Worm (Caenorhabditis elegans) whole organism, L4 larva: ENCODE data around the gene frpr-5.

Experiments
- F26F4.8 ChIP-seq: fragments of 200-800 bp; sonication (Bioruptor generic); conservative IDR thresholded peaks from 2 replicates; pipeline ENCODE4 v1.3.6; 2022; ENCODE audit warnings: missing genetic modification characterization, missing compliant biosample characterization
- T20F7.1 ChIP-seq: fragments of 200-800 bp; sonication (Bioruptor generic); optimal IDR thresholded peaks from 2 replicates; lab custom pipeline; 2018; ENCODE audit warnings: mild to moderate bottlenecking, missing genetic modification characterization, missing compliant biosample characterization
- Y105C5A.15 ChIP-seq: fragments of 200-800 bp; sonication (Bioruptor generic); IDR thresholded peaks from 2 replicates; pipeline ENCODE4 v1.3.6; 2022; ENCODE audit warnings: missing genetic modification characterization, missing compliant biosample characterization
- Y48G9A.11 ChIP-seq: fragments of 200-800 bp; sonication (Bioruptor generic); IDR thresholded peaks from 2 replicates; pipeline ENCODE4 v1.3.6; 2022; ENCODE audit warnings: missing genetic modification reagents, missing genetic modification characterization, missing compliant biosample characterization
- ZK337.2 ChIP-seq: fragments of 200-800 bp; sonication (Bioruptor generic); IDR thresholded peaks from 2 replicates; pipeline ENCODE4 v1.3.6; 2022; ENCODE audit warnings: missing genetic modification reagents, missing genetic modification characterization, missing compliant biosample characterization
- aha-1 ChIP-seq: fragments of 150-350 bp; peaks from one replicate; lab custom pipeline; 2014; ENCODE audit warnings: missing biosample characterization, missing genetic modification characterization
- ceh-20 ChIP-seq: fragments of 200-800 bp; sonication (Bioruptor generic); IDR thresholded peaks from 2 replicates; pipeline ENCODE4 v1.3.6; 2022; ENCODE audit warnings: missing genetic modification reagents, missing genetic modification characterization, missing compliant biosample characterization
- cey-2 ChIP-seq: sonication (generic microtip); optimal IDR thresholded peaks from 3 replicates; lab custom pipeline; 2017; ENCODE audit warnings: missing genetic modification characterization, mild to moderate bottlenecking, missing compliant biosample characterization, antibody characterized with exemption, borderline replicate concordance; ENCODE audit not compliant: insufficient read depth
- daf-19 ChIP-seq: fragments of 200-800 bp; sonication (Bioruptor generic); conservative IDR thresholded peaks from 2 replicates; pipeline ENCODE4 v1.3.6; 2022; ENCODE audit warnings: missing genetic modification characterization, missing compliant biosample characterization
- dpl-1 ChIP-seq: fragments of 150-350 bp; optimal IDR thresholded peaks from 2 replicates; lab custom pipeline; 2014; ENCODE audit warnings: missing biosample characterization, missing genetic modification reagents, missing genetic modification characterization
- hif-1 ChIP-seq, 2 experiments: sonication (generic microtip); optimal IDR thresholded peaks; 2 replicates each; lab custom pipeline; 2016 to 2017; ENCODE audit warnings: missing compliant biosample characterization in 2 of 2, missing genetic modification characterization in 2 of 2, missing genetic modification reagents in 2 of 2, missing genotype in 2 of 2, mild to moderate bottlenecking in 1 of 2
- hlh-11 ChIP-seq: fragments of 200-800 bp; sonication (Bioruptor generic); optimal IDR thresholded peaks from 2 replicates; lab custom pipeline; 2018; ENCODE audit warnings: mild to moderate bottlenecking, missing genetic modification characterization, missing compliant biosample characterization
- hlh-30 ChIP-seq: sonication (generic microtip); optimal IDR thresholded peaks from 2 replicates; lab custom pipeline; 2017; ENCODE audit warnings: antibody characterized with exemption, mild to moderate bottlenecking, missing genetic modification characterization, missing compliant biosample characterization; ENCODE audit not compliant: insufficient read depth
- lim-7 ChIP-seq: fragments of 200-800 bp; sonication (Bioruptor generic); IDR thresholded peaks from 2 replicates; pipeline ENCODE4 v1.3.6; 2022; ENCODE audit warnings: missing genetic modification characterization, missing compliant biosample characterization
- lin-38 ChIP-seq: fragments of 200-800 bp; sonication (Bioruptor generic); IDR thresholded peaks from 2 replicates; pipeline ENCODE4 v1.3.6; 2022; ENCODE audit warnings: missing genetic modification reagents, missing genetic modification characterization, missing compliant biosample characterization
- lsy-2 ChIP-seq, 2 experiments: fragments of 150-350 bp in 1 of 2; sonication (generic microtip) in 1 of 2; optimal IDR thresholded peaks; 2 replicates each; lab custom pipeline; 2014 to 2017; ENCODE audit warnings: missing biosample characterization in 2 of 2, missing genetic modification characterization in 2 of 2
- mdl-1 ChIP-seq, 2 experiments: fragments of 150-350 bp in 1 of 2; sonication (generic microtip) in 1 of 2; optimal IDR thresholded peaks; 2 replicates each; lab custom pipeline; 2014 to 2017; ENCODE audit warnings: missing biosample characterization in 2 of 2, missing genetic modification characterization in 2 of 2
- mep-1 ChIP-seq: fragments of 150-350 bp; sonication (generic microtip); optimal IDR thresholded peaks from 3 replicates; lab custom pipeline; 2014; ENCODE audit warnings: missing biosample characterization, missing genetic modification characterization
- mes-2 ChIP-seq: sonication (generic microtip); optimal IDR thresholded peaks from 2 replicates; lab custom pipeline; 2016; ENCODE audit warnings: missing genotype, mild to moderate bottlenecking, missing genetic modification characterization, missing compliant biosample characterization; ENCODE audit not compliant: poor library complexity, severe bottlenecking
- mxl-3 ChIP-seq: fragments of 200-800 bp; sonication (Bioruptor generic); optimal IDR thresholded peaks from 2 replicates; lab custom pipeline; 2018; ENCODE audit warnings: mild to moderate bottlenecking, missing genetic modification characterization, missing compliant biosample characterization
- nhr-237 ChIP-seq: sonication (generic microtip); optimal IDR thresholded peaks from 2 replicates; lab custom pipeline; 2017; ENCODE audit warnings: missing biosample characterization, missing genetic modification characterization
- nhr-28 ChIP-seq: fragments of 150-350 bp; optimal IDR thresholded peaks from 2 replicates; lab custom pipeline; 2014; ENCODE audit warnings: missing biosample characterization, missing genetic modification characterization
- nhr-6 ChIP-seq: fragments of 150-350 bp; optimal IDR thresholded peaks from 2 replicates; lab custom pipeline; 2014; ENCODE audit warnings: missing biosample characterization, missing genetic modification characterization
- pha-4 ChIP-seq, 2 experiments: fragments of 150-350 bp in 1 of 2; fragments of 200-800 bp in 1 of 2; sonication (Bioruptor generic) in 1 of 2; IDR thresholded peaks in 1 of 2; optimal IDR thresholded peaks in 1 of 2; 2 replicates each; pipeline versions ENCODE4 v1.3.6 to Lab custom; 2014 to 2022; ENCODE audit warnings: missing genetic modification characterization in 2 of 2, missing genetic modification reagents in 2 of 2, missing biosample characterization in 1 of 2, missing compliant biosample characterization in 1 of 2
- php-3 ChIP-seq: fragments of 200-800 bp; sonication (Bioruptor generic); IDR thresholded peaks from 2 replicates; pipeline ENCODE4 v1.3.6; 2022; ENCODE audit warnings: missing genetic modification reagents, missing genetic modification characterization, missing compliant biosample characterization
- pqm-1 ChIP-seq: sonication (generic microtip); optimal IDR thresholded peaks from 2 replicates; lab custom pipeline; 2017; ENCODE audit warnings: missing biosample characterization, missing genetic modification characterization
- rbr-2 ChIP-seq: sonication (generic microtip); optimal IDR thresholded peaks from 2 replicates; lab custom pipeline; 2016; ENCODE audit warnings: missing genotype, missing genetic modification characterization, missing compliant biosample characterization
- unc-62 ChIP-seq, 3 experiments: fragments of 150-350 bp in 1 of 3; sonication (generic microtip); optimal IDR thresholded peaks in 2 of 3; peaks in 1 of 3; 1 replicate in 1 of 3; 2 replicates in 2 of 3; lab custom pipeline; 2014 to 2017; ENCODE audit warnings: missing biosample characterization in 3 of 3, missing genetic modification characterization in 3 of 3, missing genetic modification reagents in 3 of 3, missing genotype in 1 of 3
- zfp-2 ChIP-seq: sonication (generic microtip); optimal IDR thresholded peaks from 2 replicates; lab custom pipeline; 2016; ENCODE audit warnings: mild to moderate bottlenecking, missing genetic modification characterization, missing compliant biosample characterization
- zip-2 ChIP-seq: fragments of 150-350 bp; optimal IDR thresholded peaks from 2 replicates; lab custom pipeline; 2014; ENCODE audit warnings: missing biosample characterization, missing genetic modification characterization
- ztf-11 ChIP-seq: fragments of 150-350 bp; optimal IDR thresholded peaks from 2 replicates; lab custom pipeline; 2014; ENCODE audit warnings: missing biosample characterization, missing genetic modification characterization

frpr-5 gene

ce11 chrV:13509504-13509903, 26.4 kb downstream of the frpr-5 start:
- TF ChIP-seq lim-7 (GFP tag; lab: Robert Waterston, UW): 0 out of 2 replicates have a peak, but pooled peaks have one; percentile 34

ce11 chrV:13507078-13507477, 28.8 kb downstream of the frpr-5 start:
- TF ChIP-seq F26F4.8: 0 out of 2 replicates have a peak, but pooled peaks have one; percentile 10

- TF ChIP-seq php-3 (GFP tag; lab: Robert Waterston, UW): no peak
- TF ChIP-seq Y105C5A.15 (GFP tag; lab: Robert Waterston, UW): no peak
- TF ChIP-seq ZK337.2: no peak
- no peak for TF ChIP-seq lim-7 (GFP tag; lab: Robert Waterston, UW)
- TF ChIP-seq zfp-2 (tag; lab: Kevin White, UChicago): no peak
- no peak for TF ChIP-seq mdl-1 (tag; optimal IDR thresholded peaks at IDR 0.05; lab: Kevin White, UChicago)
- no peak for TF ChIP-seq ceh-20 (GFP tag; lab: Robert Waterston, UW)
- no peak for TF ChIP-seq pqm-1 (tag; lab: Kevin White, UChicago)
- no peak for TF ChIP-seq nhr-237 (tag; lab: Kevin White, UChicago)
These were observed 29.6 kb downstream of the frpr-5 start, which contains the start of gene R11G10.4 for ce11 chrV:13506321-13506720. Gene R11G10.4 (plus strand): TSS chrV:13506621.

- TF ChIP-seq unc-62 (GFP tag; optimal IDR thresholded peaks at IDR 0.05 in 1 of 2; lab: Kevin White, UChicago): peak in 1 of 2 experiments; percentile 95
- no peak for TF ChIP-seq unc-62 (tag; optimal IDR thresholded peaks at IDR 0.05; lab: Kevin White, UChicago)
- TF ChIP-seq daf-19: no peak
- no peak for TF ChIP-seq cey-2 (tag; lab: Kevin White, UChicago)
- TF ChIP-seq pha-4 (GFP tag; IDR thresholded peaks at IDR 0.05; lab: Robert Waterston, UW): no peak
- TF ChIP-seq pha-4 (tag; optimal IDR thresholded peaks at IDR 0.05; lab: Kevin White, UChicago): no peak
These were observed 36.7 kb downstream of the frpr-5 start for ce11 chrV:13499227-13499626.

ce11 chrV:13497322-13497847, 38.5 kb downstream of the frpr-5 start, which contains the start of the genes eea-1 and gut-2:
Gene eea-1 (minus strand): TSS chrV:13497372.
Gene gut-2 (plus strand): TSS chrV:13497690.
- TF ChIP-seq mes-2 (tag; lab: Kevin White, UChicago): peak; percentile 88
- TF ChIP-seq aha-1 (tag; lab: Kevin White, UChicago): peak; percentile 49
- peak in 1 of 2 experiments; percentile 73 for TF ChIP-seq lsy-2 (tag; optimal IDR thresholded peaks at IDR 0.05; lab: Kevin White, UChicago)
- peak; percentile 47 for TF ChIP-seq nhr-28 (tag; lab: Kevin White, UChicago)
- peak; percentile 97 for TF ChIP-seq T20F7.1 (GFP tag; lab: Kevin White, UChicago)
- peak; percentile 54 for TF ChIP-seq hlh-11 (tag; lab: Kevin White, UChicago)
- TF ChIP-seq mep-1: peak; percentile 67
- peak in 1 of 2 experiments; percentile 96 for TF ChIP-seq unc-62 (GFP tag; optimal IDR thresholded peaks at IDR 0.05 in 1 of 2; lab: Kevin White, UChicago)
- no peak for TF ChIP-seq unc-62 (tag; optimal IDR thresholded peaks at IDR 0.05; lab: Kevin White, UChicago)
- no peak for TF ChIP-seq ztf-11 (tag; lab: Kevin White, UChicago)
- peak; percentile 66 for TF ChIP-seq dpl-1 (GFP tag; lab: Kevin White, UChicago)
- TF ChIP-seq mxl-3 (GFP tag; lab: Kevin White, UChicago): peak; percentile 3
- peak; percentile 35; the same call in 1 of the 2 replicates for TF ChIP-seq lin-38
- TF ChIP-seq nhr-6 (tag; lab: Kevin White, UChicago): peak; percentile 47
- peak; percentile 58 for TF ChIP-seq hlh-30
- no peak for TF ChIP-seq zip-2 (tag; lab: Kevin White, UChicago)
- TF ChIP-seq mdl-1 (tag; optimal IDR thresholded peaks at IDR 0.05; lab: Kevin White, UChicago): peak in 1 of 2 experiments; percentile 8
- TF ChIP-seq rbr-2: peak; percentile 36
- no peak for TF ChIP-seq Y105C5A.15 (GFP tag; lab: Robert Waterston, UW)
- peak; percentile 98 for TF ChIP-seq Y48G9A.11 (GFP tag; lab: Robert Waterston, UW)
- no peak for TF ChIP-seq hif-1 (tag; optimal IDR thresholded peaks at IDR 0.05; lab: Kevin White, UChicago)
- TF ChIP-seq, all 104 proteins: peak for 16
